Fruit fly (Drosophila melanogaster) Kc167 (cell line): ENCODE data around the gene CG13407.

Experiments
- Sin3A ChIP-seq: fragments of >200 bp; optimal IDR thresholded peaks from 2 replicates; lab custom pipeline; 2018; ENCODE audit warnings: missing external identifiers
- psq ChIP-seq: fragments of >200 bp; optimal IDR thresholded peaks from 2 replicates; lab custom pipeline; 2017; ENCODE audit warnings: missing external identifiers

- TF ChIP-seq Sin3A (lab: Kevin White, UChicago) (no peak), psq (lab: Kevin White, UChicago) (no peak)
These were observed 31.2 kb downstream of the CG13407 start for dm6 chr3R:22134462-22134861.
